Worm (Caenorhabditis elegans) whole organism, L2 larva: ENCODE results near the gene C17C3.1.

Experiments
- blmp-1 ChIP-seq: sonication (generic microtip); optimal IDR thresholded peaks from 2 replicates; lab custom pipeline; 2017; ENCODE audit warnings: missing genetic modification characterization, mild to moderate bottlenecking, missing compliant biosample characterization, antibody characterized with exemption, moderate library complexity; ENCODE audit not compliant: insufficient read depth
- ceh-82 ChIP-seq: fragments of 150-350 bp; optimal IDR thresholded peaks from 2 replicates; lab custom pipeline; 2014; ENCODE audit warnings: missing biosample characterization, missing genetic modification characterization
- dmd-4 ChIP-seq: sonication (generic microtip); optimal IDR thresholded peaks from 2 replicates; lab custom pipeline; 2017; ENCODE audit warnings: missing biosample characterization, missing genetic modification characterization
- ztf-1 ChIP-seq: fragments of 200-800 bp; sonication (Bioruptor generic); conservative IDR thresholded peaks from 2 replicates; pipeline ENCODE4 v1.3.6; 2022; ENCODE audit warnings: missing genetic modification characterization, missing compliant biosample characterization

ce11 chrII:5531855-5532328 is 38.5 kb upstream of the C17C3.1 start, which contains the start of gene C17C3.9:
- TF ChIP-seq ceh-82: no peak
- TF ChIP-seq dmd-4: no peak
- TF ChIP-seq blmp-1 (tag; lab: Kevin White, UChicago): no peak
- TF ChIP-seq ztf-1 (GFP tag; lab: Robert Waterston, UW): no peak
